Worm (Caenorhabditis elegans): ENCODE results near the gene oac-38.

The oac-38 gene

DNA sequence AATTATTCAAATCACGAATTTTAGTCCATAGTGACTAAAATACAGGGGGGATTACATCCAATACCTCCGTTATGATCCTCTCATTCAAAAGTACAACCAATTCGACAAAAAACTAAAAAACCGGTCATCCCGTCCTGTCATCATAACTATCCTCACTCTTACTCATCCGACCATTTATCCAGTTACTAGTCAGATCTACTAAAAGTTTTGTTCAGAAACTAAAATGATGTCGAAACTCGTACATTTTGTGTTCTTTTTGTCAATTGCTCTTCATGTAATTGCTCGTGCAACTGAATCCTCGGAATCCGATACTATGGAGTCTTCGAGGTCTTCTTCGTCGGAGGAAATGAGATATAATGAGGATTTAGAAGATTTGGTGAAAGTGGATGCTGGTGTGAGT is 23.9 kb upstream of the oac-38 start, which contains the start of gene R05A10.2:
R05A10.2 (plus strand) TSS at position 214 of the 400 bp plus-strand sequence.
- TF ChIP-seq aly-1 (tag; optimal IDR thresholded peaks at IDR 0.05), result no peak

DNA sequence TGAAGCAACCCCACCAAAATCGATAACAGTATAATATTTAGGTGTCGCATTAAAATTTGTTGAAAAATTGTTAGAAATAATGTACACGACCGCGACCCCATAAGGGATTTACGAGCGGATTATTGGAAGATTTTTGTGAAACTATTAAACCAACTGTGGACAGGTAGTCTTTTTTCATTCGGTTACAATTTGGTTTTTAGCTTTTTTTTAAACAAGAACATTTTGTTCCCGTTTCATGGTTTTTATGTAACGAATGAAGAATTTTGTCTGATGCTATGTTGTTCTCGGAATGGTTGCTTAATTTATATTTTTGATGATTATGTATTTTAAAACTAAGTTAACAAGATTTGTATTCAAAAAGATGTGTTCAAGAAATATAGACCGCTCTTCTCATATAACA is 23.2 kb upstream of the oac-38 start, which contains the start of gene R05A10.3:
R05A10.3 (minus strand) TSS at position 101 of the 400 bp plus-strand sequence.
- TF ChIP-seq flt-1 (GFP tag; IDR thresholded peaks at IDR 0.05) (no peak), ama-1 (optimal IDR thresholded peaks at IDR 0.05) (no peak), B0310.2 (tag; optimal IDR thresholded peaks at IDR 0.05) (no peak)

DNA sequence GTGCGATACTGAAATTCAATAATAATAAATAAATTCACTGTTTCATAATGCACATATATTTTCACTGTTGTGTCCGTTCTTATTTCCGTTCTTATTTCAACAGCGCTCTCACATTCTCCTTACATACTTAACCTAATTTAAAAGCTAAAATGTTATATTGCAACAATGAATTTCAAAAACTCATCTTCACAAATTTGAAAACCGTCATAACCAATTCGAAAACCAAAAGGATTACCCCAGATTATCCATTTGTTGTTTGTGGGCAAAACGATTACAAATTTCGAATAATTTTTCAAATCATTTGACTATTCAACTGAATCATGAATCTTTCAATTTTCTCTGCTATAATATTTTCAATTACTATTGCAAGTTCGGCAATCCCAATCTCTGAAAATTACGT is 19.0 kb upstream of the oac-38 start, which contains the start of gene R05A10.4:
R05A10.4 (plus strand) TSS at position 301 of the 400 bp plus-strand sequence.
- TF ChIP-seq flt-1 (GFP tag; IDR thresholded peaks at IDR 0.05), result no peak
- TF ChIP-seq tra-4 (tag; optimal IDR thresholded peaks at IDR 0.05), result no peak
- TF ChIP-seq aly-1 (tag; optimal IDR thresholded peaks at IDR 0.05), result no peak
- no peak for TF ChIP-seq ama-1 (optimal IDR thresholded peaks at IDR 0.05)
- TF ChIP-seq tbx-11 (GFP tag; IDR thresholded peaks at IDR 0.05), result no peak
- no peak for TF ChIP-seq hmbx-1 (tag; optimal IDR thresholded peaks at IDR 0.05)
- TF ChIP-seq tbx-37 (GFP tag; conservative IDR thresholded peaks at IDR 0.05), result no peak
- TF ChIP-seq B0310.2 (tag; optimal IDR thresholded peaks at IDR 0.05), result no peak
- TF ChIP-seq F13C5.2 (tag; optimal IDR thresholded peaks at IDR 0.05), result no peak
- no peak for TF ChIP-seq hmg-4 (GFP tag; optimal IDR thresholded peaks at IDR 0.05)
- TF ChIP-seq sea-1 (GFP tag; conservative IDR thresholded peaks at IDR 0.05), result no peak

DNA sequence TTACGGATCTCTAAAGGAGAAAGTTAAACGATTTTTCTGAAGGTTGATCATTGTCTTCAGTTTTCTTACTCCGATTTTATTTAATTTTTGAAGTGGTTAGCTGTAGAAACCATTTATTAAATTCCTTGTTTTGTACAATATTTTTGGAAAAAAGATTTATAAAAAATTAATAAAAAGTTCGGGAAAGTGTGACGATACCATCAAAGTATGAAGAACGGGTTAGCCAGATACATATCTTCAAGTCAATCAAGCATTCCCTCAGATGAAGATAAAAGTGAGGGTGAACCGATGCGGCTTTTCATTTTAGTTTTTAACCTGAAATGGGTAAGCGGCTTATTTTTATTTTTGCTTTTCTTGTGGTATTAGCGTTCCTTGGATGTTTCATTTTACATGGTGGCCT is 12.3 kb upstream of the oac-38 start, which contains the start of gene R05A10.6:
R05A10.6 (plus strand) TSS at position 301 of the 400 bp plus-strand sequence.
- no peak for TF ChIP-seq F13C5.2 (tag; optimal IDR thresholded peaks at IDR 0.05)
- no peak for TF ChIP-seq hmbx-1 (tag; optimal IDR thresholded peaks at IDR 0.05)
- no peak for TF ChIP-seq flt-1 (GFP tag; IDR thresholded peaks at IDR 0.05)
- TF ChIP-seq scrt-1 (GFP tag; IDR thresholded peaks at IDR 0.05), result no peak
- no peak for TF ChIP-seq tbx-11 (GFP tag; IDR thresholded peaks at IDR 0.05)
- TF ChIP-seq ceh-36 (tag; optimal IDR thresholded peaks at IDR 0.05), result no peak
- no peak for TF ChIP-seq hmg-4 (GFP tag; optimal IDR thresholded peaks at IDR 0.05)
- TF ChIP-seq hnd-1 (tag; optimal IDR thresholded peaks at IDR 0.05), result no peak
- TF ChIP-seq sea-1 (GFP tag; conservative IDR thresholded peaks at IDR 0.05), result no peak

DNA sequence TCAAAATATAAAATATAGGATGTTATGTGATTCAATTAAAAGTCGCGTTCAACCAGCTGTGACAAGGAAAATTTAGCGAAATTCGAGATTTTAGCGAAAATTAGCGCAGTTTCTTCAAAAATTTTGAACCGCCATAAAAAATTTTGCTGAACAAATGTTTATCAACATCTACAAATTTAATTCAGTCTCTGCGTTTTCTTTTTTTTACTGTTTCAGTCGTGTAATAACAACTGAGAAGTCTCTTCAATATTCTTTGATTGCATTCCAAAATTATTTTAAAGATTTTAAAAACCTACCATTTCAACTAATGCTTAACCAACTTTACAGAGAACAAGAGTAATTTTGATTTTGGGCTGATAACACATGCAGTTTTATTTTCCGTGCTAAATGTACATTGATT is 10.9 kb upstream of the oac-38 start:
- no peak for TF ChIP-seq ets-7 (tag; optimal IDR thresholded peaks at IDR 0.05)
- TF ChIP-seq tbx-37 (GFP tag; conservative IDR thresholded peaks at IDR 0.05), result no peak
- TF ChIP-seq sea-1 (GFP tag; conservative IDR thresholded peaks at IDR 0.05), result no peak
- TF ChIP-seq aly-1 (tag; optimal IDR thresholded peaks at IDR 0.05), result no peak
- TF ChIP-seq hnd-1 (tag; optimal IDR thresholded peaks at IDR 0.05), result no peak
- TF ChIP-seq tra-4 (tag; optimal IDR thresholded peaks at IDR 0.05), result no peak
- TF ChIP-seq scrt-1 (GFP tag; IDR thresholded peaks at IDR 0.05), result no peak
- no peak for TF ChIP-seq hmbx-1 (tag; optimal IDR thresholded peaks at IDR 0.05)
- TF ChIP-seq ama-1 (optimal IDR thresholded peaks at IDR 0.05), result no peak
- no peak for TF ChIP-seq flt-1 (GFP tag; IDR thresholded peaks at IDR 0.05)
- TF ChIP-seq ceh-13 (GFP tag; optimal IDR thresholded peaks at IDR 0.05), result no peak
- no peak for TF ChIP-seq tbx-11 (GFP tag; IDR thresholded peaks at IDR 0.05)
- no peak for TF ChIP-seq B0310.2 (tag; optimal IDR thresholded peaks at IDR 0.05)

DNA sequence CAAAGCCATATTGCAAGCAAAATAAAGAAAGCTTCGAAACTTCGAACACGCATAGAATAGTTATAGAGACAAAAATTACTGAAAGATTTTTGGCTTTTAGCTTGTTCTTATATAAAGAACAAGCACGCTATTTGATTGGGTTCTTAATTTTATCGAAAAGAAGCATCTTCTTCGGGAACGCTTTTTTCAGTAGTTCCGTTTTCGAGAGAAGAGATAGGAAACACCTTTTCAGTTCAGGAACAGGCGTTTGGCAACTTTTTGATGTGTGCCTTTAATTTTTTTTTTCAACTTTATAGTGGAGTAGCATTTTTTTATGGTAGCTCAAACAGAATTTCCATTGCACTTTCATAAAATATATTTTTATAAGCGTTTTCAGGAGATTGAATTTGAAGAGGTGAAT is 9.6 kb upstream of the oac-38 start, which contains the start of gene R05A10.7:
R05A10.7 (minus strand) TSS at position 101 of the 400 bp plus-strand sequence.
- TF ChIP-seq B0310.2 (tag; optimal IDR thresholded peaks at IDR 0.05) (no peak), ceh-13 (GFP tag; optimal IDR thresholded peaks at IDR 0.05) (no peak), pes-1 (GFP tag; IDR thresholded peaks at IDR 0.05) (no peak)

DNA sequence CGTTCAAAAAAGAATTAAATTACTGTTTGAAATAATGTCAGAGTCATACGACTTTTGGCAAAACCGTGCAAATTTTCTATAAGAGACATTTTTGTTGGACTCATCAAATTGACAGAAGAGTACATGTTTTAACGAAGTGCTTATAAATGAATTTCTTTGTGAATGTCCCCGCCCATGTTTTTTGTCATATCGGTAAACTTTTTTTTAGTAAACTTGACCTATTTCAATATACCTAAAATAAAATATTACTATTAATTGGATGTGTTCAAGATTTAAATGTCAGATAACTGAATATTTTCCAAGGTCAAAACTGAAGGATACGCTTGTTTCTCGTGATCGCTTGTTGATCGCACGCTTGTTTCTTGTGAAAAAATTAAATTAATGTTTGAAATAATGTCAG is 4.9 kb upstream of the oac-38 start, which contains the start of gene R05A10.8:
R05A10.8 (minus strand) TSS at position 101 of the 400 bp plus-strand sequence.
- TF ChIP-seq hnd-1 (tag; optimal IDR thresholded peaks at IDR 0.05), result no peak
- no peak for TF ChIP-seq ceh-13 (GFP tag; optimal IDR thresholded peaks at IDR 0.05)
- no peak for TF ChIP-seq pes-1 (GFP tag; IDR thresholded peaks at IDR 0.05)
- TF ChIP-seq ama-1 (optimal IDR thresholded peaks at IDR 0.05), result no peak
- TF ChIP-seq tra-4 (tag; optimal IDR thresholded peaks at IDR 0.05), result no peak
- no peak for TF ChIP-seq tbx-37 (GFP tag; conservative IDR thresholded peaks at IDR 0.05)
- TF ChIP-seq B0310.2 (tag; optimal IDR thresholded peaks at IDR 0.05), result no peak
- TF ChIP-seq tbx-11 (GFP tag; IDR thresholded peaks at IDR 0.05), result no peak
- TF ChIP-seq ets-7 (tag; optimal IDR thresholded peaks at IDR 0.05), result no peak
- no peak for TF ChIP-seq flt-1 (GFP tag; IDR thresholded peaks at IDR 0.05)
- TF ChIP-seq hmg-4 (GFP tag; optimal IDR thresholded peaks at IDR 0.05), result no peak
- TF ChIP-seq hmbx-1 (tag; optimal IDR thresholded peaks at IDR 0.05), result no peak
- TF ChIP-seq ceh-36 (tag; optimal IDR thresholded peaks at IDR 0.05), result no peak
- no peak for TF ChIP-seq scrt-1 (GFP tag; IDR thresholded peaks at IDR 0.05)

DNA sequence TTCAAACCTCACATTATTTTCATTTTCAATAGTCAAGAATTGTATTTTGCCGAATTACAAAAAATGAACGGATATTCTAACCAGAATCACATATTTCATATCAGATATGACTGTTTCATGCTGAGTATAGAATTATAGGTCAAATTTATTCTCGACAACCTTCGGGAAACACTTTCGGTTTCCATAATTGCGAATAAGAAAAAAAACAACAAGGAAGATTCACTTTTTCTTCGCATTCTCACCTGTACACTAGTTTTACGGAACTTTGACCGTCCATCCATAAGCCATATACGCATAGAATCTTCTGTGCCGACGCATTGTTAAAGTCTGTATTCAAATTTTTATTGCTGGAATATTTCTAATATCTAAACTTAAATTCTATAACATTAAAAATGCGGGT is 7.6 kb downstream of the oac-38 start, which contains the start of gene oac-37:
oac-37 (plus strand) TSS at position 301 of the 400 bp plus-strand sequence.
- no peak for TF ChIP-seq pes-1 (GFP tag; IDR thresholded peaks at IDR 0.05)

DNA sequence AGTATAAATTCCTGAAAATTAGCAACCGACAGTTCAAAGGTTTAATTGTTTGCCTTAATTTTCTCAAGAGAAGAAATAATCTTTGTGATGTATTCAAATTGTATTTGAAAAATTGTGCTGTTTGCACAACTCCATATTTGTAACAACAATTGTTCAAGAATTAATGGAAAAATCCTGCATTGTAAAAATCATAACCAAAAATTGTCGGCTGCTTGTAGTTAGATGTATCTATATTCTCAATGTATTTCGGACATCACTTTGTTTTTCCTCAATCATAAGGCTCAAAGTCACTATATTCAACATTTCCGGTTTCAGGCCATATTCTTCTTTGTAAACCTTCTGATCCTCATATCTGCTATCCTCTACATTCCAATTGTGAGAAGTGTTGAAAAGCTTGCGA is 10.1 kb downstream of the oac-38 start:
- TF ChIP-seq ama-1 (optimal IDR thresholded peaks at IDR 0.05), result no peak
- TF ChIP-seq scrt-1 (GFP tag; IDR thresholded peaks at IDR 0.05), result no peak
- no peak for TF ChIP-seq tbx-11 (GFP tag; IDR thresholded peaks at IDR 0.05)
- TF ChIP-seq B0310.2 (tag; optimal IDR thresholded peaks at IDR 0.05), result no peak
- TF ChIP-seq sea-1 (GFP tag; conservative IDR thresholded peaks at IDR 0.05), result no peak
- TF ChIP-seq F13C5.2 (tag; optimal IDR thresholded peaks at IDR 0.05), result no peak
- no peak for TF ChIP-seq pes-1 (GFP tag; IDR thresholded peaks at IDR 0.05)
- no peak for TF ChIP-seq ets-7 (tag; optimal IDR thresholded peaks at IDR 0.05)
- TF ChIP-seq flt-1 (GFP tag; IDR thresholded peaks at IDR 0.05), result no peak
- no peak for TF ChIP-seq aly-1 (tag; optimal IDR thresholded peaks at IDR 0.05)
- TF ChIP-seq tbx-37 (GFP tag; conservative IDR thresholded peaks at IDR 0.05), result no peak
- TF ChIP-seq tra-4 (tag; optimal IDR thresholded peaks at IDR 0.05), result no peak
- TF ChIP-seq ceh-36 (tag; optimal IDR thresholded peaks at IDR 0.05), result no peak
- no peak for TF ChIP-seq hmbx-1 (tag; optimal IDR thresholded peaks at IDR 0.05)
